Worm (Caenorhabditis elegans) whole organism, mixed stage, embryonic: ENCODE results near the gene txdc-12.1.

ENCODE experiments used
- blmp-1 ChIP-seq: fragments of 150-350 bp; optimal IDR thresholded peaks from 2 replicates; lab custom pipeline; 2014; ENCODE audit warnings: missing biosample characterization, missing genetic modification characterization
- ces-1 ChIP-seq: fragments of 150-350 bp; optimal IDR thresholded peaks from 2 replicates; lab custom pipeline; 2014; ENCODE audit warnings: missing biosample characterization, missing genetic modification reagents, missing genetic modification characterization
- unc-62 ChIP-seq: fragments of 150-350 bp; optimal IDR thresholded peaks from 2 replicates; lab custom pipeline; 2014; ENCODE audit warnings: missing biosample characterization, missing genetic modification reagents, missing genetic modification characterization

DNA sequence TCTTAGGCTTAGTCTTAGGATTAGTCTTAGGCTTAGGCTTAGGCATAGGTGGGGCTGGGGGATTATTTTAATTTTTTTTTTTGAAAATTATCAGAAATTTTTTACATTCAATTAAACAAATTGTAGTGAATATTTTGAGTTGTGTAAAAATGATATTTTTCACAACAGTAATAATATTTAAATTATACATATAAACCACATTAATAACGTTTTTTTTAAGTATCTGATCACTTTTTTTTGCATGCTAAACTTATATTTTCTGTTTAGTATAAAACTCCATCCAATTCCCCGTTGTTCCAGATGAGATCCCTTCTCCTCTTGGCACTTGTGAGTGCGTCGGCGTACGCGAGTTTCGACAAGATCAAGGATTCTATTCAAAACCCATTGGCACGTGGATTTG lies at the start of gene txdc-12.1:
- TF ChIP-seq ces-1 (GFP tag; lab: Kevin White, UChicago), result no peak
- TF ChIP-seq blmp-1 (tag; lab: Kevin White, UChicago), result no peak
- no peak for TF ChIP-seq unc-62 (GFP tag; lab: Kevin White, UChicago)
